Worm (Caenorhabditis elegans) whole organism, L2 larva: Measurements from ENCODE around the gene unc-93.

ENCODE experiments used
- ZK546.5 ChIP-seq: sonication (generic microtip); optimal IDR thresholded peaks from 2 replicates; lab custom pipeline; 2017; ENCODE audit warnings: missing biosample characterization, missing genetic modification characterization
- aly-2 ChIP-seq: fragments of 150-350 bp; optimal IDR thresholded peaks from 2 replicates; lab custom pipeline; 2014; ENCODE audit warnings: missing biosample characterization, missing genetic modification characterization
- egl-27 ChIP-seq: sonication (generic microtip); optimal IDR thresholded peaks from 3 replicates; lab custom pipeline; 2017; ENCODE audit warnings: missing biosample characterization, missing genetic modification reagents, missing genetic modification characterization
- elt-3 ChIP-seq: sonication (generic microtip); optimal IDR thresholded peaks from 2 replicates; lab custom pipeline; 2017; ENCODE audit warnings: missing biosample characterization, missing genetic modification characterization
- fos-1 ChIP-seq: fragments of 150-350 bp; optimal IDR thresholded peaks from 2 replicates; lab custom pipeline; 2014; ENCODE audit warnings: missing biosample characterization, missing genetic modification characterization
- lin-39 ChIP-seq: fragments of 150-350 bp; optimal IDR thresholded peaks from 2 replicates; lab custom pipeline; 2014; ENCODE audit warnings: missing biosample characterization, missing genetic modification reagents, missing genetic modification characterization
- mdl-1 ChIP-seq, 2 experiments: fragments of 150-350 bp in 1 of 2; sonication (generic microtip) in 1 of 2; optimal IDR thresholded peaks; 2 replicates each; lab custom pipeline; 2017; ENCODE audit warnings: missing biosample characterization in 2 of 2, missing genetic modification characterization in 2 of 2
- nhr-237 ChIP-seq: fragments of 150-350 bp; optimal IDR thresholded peaks from 2 replicates; lab custom pipeline; 2014; ENCODE audit warnings: missing biosample characterization, missing genetic modification characterization
- nhr-25 ChIP-seq: fragments of 150-350 bp; sonication (generic microtip); optimal IDR thresholded peaks from 3 replicates; lab custom pipeline; 2014; ENCODE audit warnings: missing biosample characterization, missing genetic modification characterization
- nhr-77 ChIP-seq: fragments of 150-350 bp; optimal IDR thresholded peaks from 2 replicates; lab custom pipeline; 2014; ENCODE audit warnings: missing biosample characterization, missing genetic modification characterization
- peb-1 ChIP-seq: fragments of 150-350 bp; optimal IDR thresholded peaks from 2 replicates; lab custom pipeline; 2014; ENCODE audit warnings: missing biosample characterization, missing genetic modification characterization
- skn-1 ChIP-seq: sonication (generic microtip); optimal IDR thresholded peaks from 2 replicates; lab custom pipeline; 2017; ENCODE audit warnings: missing biosample characterization, missing genetic modification characterization
- unc-55 ChIP-seq: fragments of 150-350 bp; sonication (generic microtip); optimal IDR thresholded peaks from 3 replicates; lab custom pipeline; 2014; ENCODE audit warnings: missing biosample characterization, missing genetic modification reagents, missing genetic modification characterization
- unc-62 ChIP-seq: fragments of 150-350 bp; optimal IDR thresholded peaks from 2 replicates; lab custom pipeline; 2014; ENCODE audit warnings: missing biosample characterization, missing genetic modification reagents, missing genetic modification characterization

- TF ChIP-seq unc-62 (GFP tag; lab: Kevin White, UChicago) (no peak), nhr-77 (no peak), ZK546.5 (tag; lab: Kevin White, UChicago) (no peak), skn-1 (tag; lab: Kevin White, UChicago) (peak; percentile 37), elt-3 (tag; lab: Kevin White, UChicago) (no peak), peb-1 (tag; lab: Kevin White, UChicago) (no peak), unc-55 (peak; percentile 71), aly-2 (tag; lab: Kevin White, UChicago) (no peak), nhr-237 (no peak), nhr-25 (no peak), lin-39 (tag; lab: Kevin White, UChicago) (no peak), fos-1 (tag; lab: Kevin White, UChicago) (peak; percentile 13), mdl-1 (tag; optimal IDR thresholded peaks at IDR 0.05; lab: Kevin White, UChicago) (no peak), egl-27 (tag; lab: Kevin White, UChicago) (no peak)
Measured at ce11 chrIII:3650677-3651315, 6.6 kb downstream of the unc-93 start, which contains the start of the genes madf-8 and gsr-1.
